Fruit fly (Drosophila melanogaster): ENCODE measurements around the gene CG13116.

Gene CG13116

DNA sequence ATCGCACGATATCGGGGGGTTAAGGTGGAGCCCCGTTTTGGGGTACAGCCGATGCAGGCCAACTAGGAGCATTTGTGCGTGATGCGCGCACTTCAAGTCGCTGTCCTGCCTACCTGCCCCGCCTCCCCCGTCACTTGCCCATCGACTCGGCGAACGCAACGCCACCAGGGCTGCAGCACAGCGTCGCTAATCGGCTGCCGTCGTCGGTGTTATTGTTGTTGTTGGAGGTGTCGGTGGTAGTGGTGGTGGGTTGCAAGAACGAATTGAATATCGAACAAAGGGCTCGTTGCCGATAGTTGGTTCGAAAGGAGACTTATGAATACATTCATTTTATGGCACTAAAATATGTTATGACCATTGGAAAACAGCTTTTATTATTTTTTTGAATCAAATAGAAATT is 29.1 kb downstream of the CG13116 start (continued):
- no peak for TF ChIP-seq tx (GFP tag; optimal IDR thresholded peaks at IDR 0.05)
- no peak for TF ChIP-seq CG16779 (GFP tag; IDR thresholded peaks at IDR 0.05)
- peak; percentile 88 for TF ChIP-seq slbo (GFP tag; IDR thresholded peaks at IDR 0.05)
- TF ChIP-seq NC2α (GFP tag; optimal IDR thresholded peaks at IDR 0.05): no peak
- peak; percentile 78 for TF ChIP-seq B-H2 (GFP tag; optimal IDR thresholded peaks at IDR 0.05)
- no peak for TF ChIP-seq CG7745 (tag; optimal IDR thresholded peaks at IDR 0.05)
- TF ChIP-seq CG1792 (GFP tag; optimal IDR thresholded peaks at IDR 0.05): no peak
- peak; percentile 74 for TF ChIP-seq CG12391 (tag; optimal IDR thresholded peaks at IDR 0.05)
- TF ChIP-seq CG8281 (tag; optimal IDR thresholded peaks at IDR 0.05): no peak
- TF ChIP-seq CG12744 (GFP tag; optimal IDR thresholded peaks at IDR 0.05): no peak
- peak; percentile 65 for TF ChIP-seq CG17912 (GFP tag; optimal IDR thresholded peaks at IDR 0.05)
- TF ChIP-seq CG3838 (GFP tag; optimal IDR thresholded peaks at IDR 0.05): no peak
- TF ChIP-seq CG9817 (tag; optimal IDR thresholded peaks at IDR 0.05): peak; percentile 59
- peak; percentile 15; the same call in 1 of the 2 replicates for TF ChIP-seq seq (GFP tag; IDR thresholded peaks at IDR 0.05)
- TF ChIP-seq br (optimal IDR thresholded peaks at IDR 0.05): no peak
- TF ChIP-seq al (GFP tag; IDR thresholded peaks at IDR 0.05): peak; percentile 58
- TF ChIP-seq CG14667 (GFP tag; IDR thresholded peaks at IDR 0.05): peak; percentile 43
- peak; percentile 87 for TF ChIP-seq sna (GFP tag; IDR thresholded peaks at IDR 0.05; ENCODE audit: partially characterized antibody)
- TF ChIP-seq Oaz (GFP tag; IDR thresholded peaks at IDR 0.05): no peak
- TF ChIP-seq Deaf1 (tag; optimal IDR thresholded peaks at IDR 0.05): peak; percentile 96
- peak; percentile 97 for TF ChIP-seq CG7928 (GFP tag; optimal IDR thresholded peaks at IDR 0.05)
- peak; percentile 54 for TF ChIP-seq Dek (tag; optimal IDR thresholded peaks at IDR 0.05)
- 0 out of 2 replicates have a peak, but pooled peaks have one; percentile 8 for TF ChIP-seq ara (GFP tag; IDR thresholded peaks at IDR 0.05)
- peak; percentile 52 for TF ChIP-seq CG30403 (GFP tag; optimal IDR thresholded peaks at IDR 0.05)
- no peak for TF ChIP-seq CG17802 (tag; optimal IDR thresholded peaks at IDR 0.05)
- peak in 1 of 2 experiments; percentile 23 for TF ChIP-seq chif (GFP tag; optimal IDR thresholded peaks at IDR 0.05)
- TF ChIP-seq CG7963 (GFP tag; IDR thresholded peaks at IDR 0.05; ENCODE audit: partially characterized antibody): peak; percentile 82
- peak; percentile 28; the same call in 1 of the 2 replicates for TF ChIP-seq CG4730 (GFP tag; IDR thresholded peaks at IDR 0.05)
- TF ChIP-seq CG16815 (GFP tag; optimal IDR thresholded peaks at IDR 0.05): peak; percentile 4
- TF ChIP-seq ap (GFP tag; IDR thresholded peaks at IDR 0.05): no peak
- TF ChIP-seq dysf (GFP tag; IDR thresholded peaks at IDR 0.05): peak; percentile 42
- TF ChIP-seq corto (GFP tag; optimal IDR thresholded peaks at IDR 0.05): no peak
- peak; percentile 38 for TF ChIP-seq Atf3 (GFP tag; optimal IDR thresholded peaks at IDR 0.05)
- TF ChIP-seq hth (optimal IDR thresholded peaks at IDR 0.05): no peak
- TF ChIP-seq CG12659 (GFP tag; optimal IDR thresholded peaks at IDR 0.05): peak; percentile 51
- TF ChIP-seq tup (GFP tag; optimal IDR thresholded peaks at IDR 0.05): no peak
- TF ChIP-seq CG6791 (GFP tag; IDR thresholded peaks at IDR 0.05; ENCODE audit: partially characterized antibody): peak; percentile 94
- TF ChIP-seq chinmo (GFP tag; IDR thresholded peaks at IDR 0.05; ENCODE audit: partially characterized antibody): peak; percentile 96
- no peak for TF ChIP-seq lov (optimal IDR thresholded peaks at IDR 0.05)
- peak; percentile 30; the same call in 1 of the 3 replicates for TF ChIP-seq lov (GFP tag; IDR thresholded peaks at IDR 0.05)
- peak; percentile 82 for TF ChIP-seq chm (GFP tag; IDR thresholded peaks at IDR 0.05)
- no peak for TF ChIP-seq CG8359 (GFP tag; optimal IDR thresholded peaks at IDR 0.05; ENCODE audit: borderline replicate concordance)
- no peak for TF ChIP-seq wor (GFP tag; IDR thresholded peaks at IDR 0.05)
- TF ChIP-seq dpn (GFP tag; optimal IDR thresholded peaks at IDR 0.05): peak; percentile 22 to 68
- TF ChIP-seq Usf (GFP tag; optimal IDR thresholded peaks at IDR 0.05): no peak
- peak; percentile 87 for TF ChIP-seq CG2129 (GFP tag; IDR thresholded peaks at IDR 0.05; ENCODE audit: partially characterized antibody)
- TF ChIP-seq CG18011 (GFP tag; optimal IDR thresholded peaks at IDR 0.05): peak; percentile 30
- TF ChIP-seq az2 (GFP tag; optimal IDR thresholded peaks at IDR 0.05): peak; percentile 61
- peak; percentile 61 for TF ChIP-seq Fer3 (tag; optimal IDR thresholded peaks at IDR 0.05)
- TF ChIP-seq CG7556 (GFP tag; optimal IDR thresholded peaks at IDR 0.05): no peak
- TF ChIP-seq gce (GFP tag; IDR thresholded peaks at IDR 0.05): no peak
